Worm (Caenorhabditis elegans): Measurements from ENCODE around the gene acr-20.
A peak's percentile ranks its signal among the peaks of the same experiment; 100 is the strongest.

ce11 chrII:14349356-14349923, 28.3 kb downstream of the acr-20 start, which contains the start of the genes Y54G11A.17, lin-7 and elof-1:
- TF ChIP-seq ztf-1 (GFP tag; conservative IDR thresholded peaks at IDR 0.05) (no peak), nhr-11 (tag; optimal IDR thresholded peaks at IDR 0.05) (no peak), nhr-77 (tag; optimal IDR thresholded peaks at IDR 0.05) (peak; percentile 49), lin-11 (tag; optimal IDR thresholded peaks at IDR 0.05) (peak; percentile 95), egl-27 (tag; optimal IDR thresholded peaks at IDR 0.05) (peak; percentile 68), mbf-1 (tag; optimal IDR thresholded peaks at IDR 0.05) (no peak), unc-62 (GFP tag; optimal IDR thresholded peaks at IDR 0.05) (no peak), skn-1 (tag; optimal IDR thresholded peaks at IDR 0.05) (peak; percentile 3), ztf-4 (tag; optimal IDR thresholded peaks at IDR 0.05) (peak; percentile 70), R02D3.7 (tag; optimal IDR thresholded peaks at IDR 0.05) (no peak), nhr-129 (tag; optimal IDR thresholded peaks at IDR 0.05) (peak; percentile 94), peb-1 (tag; optimal IDR thresholded peaks at IDR 0.05) (no peak), ztf-11 (tag; optimal IDR thresholded peaks at IDR 0.05) (no peak)
